Fruit fly (Drosophila melanogaster): Measurements from ENCODE around the gene Grip.

Grip gene

dm6 chrX:5923124-5923523 is 43.0 kb upstream of the Grip start (continued):
- TF ChIP-seq MESR4 (GFP tag; optimal IDR thresholded peaks at IDR 0.05): no peak
- TF ChIP-seq CG30403 (GFP tag; optimal IDR thresholded peaks at IDR 0.05): peak; percentile 34
- peak; percentile 17 for TF ChIP-seq Hmr (GFP tag; optimal IDR thresholded peaks at IDR 0.05)
- peak; percentile 13 for TF ChIP-seq caup (GFP tag; optimal IDR thresholded peaks at IDR 0.05; ENCODE audit: severe bottlenecking)
- 0 out of 3 replicates have a peak, but pooled peaks have one; percentile 37 for TF ChIP-seq otp (GFP tag; IDR thresholded peaks at IDR 0.05)
- TF ChIP-seq hb (GFP tag; IDR thresholded peaks at IDR 0.05; ENCODE audit: partially characterized antibody): peak; percentile 44; the same call in 1 of the 3 replicates
- 0 out of 3 replicates have a peak, but pooled peaks have one; percentile 10 for TF ChIP-seq dysf (GFP tag; IDR thresholded peaks at IDR 0.05)
- 0 out of 3 replicates have a peak, but pooled peaks have one; percentile 5 for TF ChIP-seq ase (GFP tag; IDR thresholded peaks at IDR 0.05)
- TF ChIP-seq mam (GFP tag; optimal IDR thresholded peaks at IDR 0.05): peak; percentile 53
- peak; percentile 7 for TF ChIP-seq nmo (GFP tag; optimal IDR thresholded peaks at IDR 0.05)
- peak; percentile 86 for TF ChIP-seq sens (GFP tag)
- peak; percentile 8 for TF ChIP-seq CG7786 (GFP tag; optimal IDR thresholded peaks at IDR 0.05)
- TF ChIP-seq CG12219 (GFP tag; optimal IDR thresholded peaks at IDR 0.05): no peak
- peak; percentile 45; the same call in 1 of the 2 replicates for TF ChIP-seq CG14014 (GFP tag; IDR thresholded peaks at IDR 0.05)
- no peak for TF ChIP-seq CG15696 (tag; optimal IDR thresholded peaks at IDR 0.05)
- TF ChIP-seq Dip3 (GFP tag; optimal IDR thresholded peaks at IDR 0.05): peak; percentile 13
- peak; percentile 35 for TF ChIP-seq Xbp1 (GFP tag; optimal IDR thresholded peaks at IDR 0.05)
- peak; percentile 17 for TF ChIP-seq CG4424 (GFP tag; optimal IDR thresholded peaks at IDR 0.05)
- TF ChIP-seq CG4360 (GFP tag; IDR thresholded peaks at IDR 0.05): no peak
- no peak for TF ChIP-seq CG12299 (tag; optimal IDR thresholded peaks at IDR 0.05)
- TF ChIP-seq pros (GFP tag; optimal IDR thresholded peaks at IDR 0.05): no peak
- TF ChIP-seq Optix (GFP tag; IDR thresholded peaks at IDR 0.05): 0 out of 3 replicates have a peak, but pooled peaks have one; percentile 21
- TF ChIP-seq CG32772 (GFP tag; IDR thresholded peaks at IDR 0.05): no peak
- TF ChIP-seq CG16813 (GFP tag; IDR thresholded peaks at IDR 0.05; ENCODE audit: partially characterized antibody): peak; percentile 33; the same call in 1 of the 3 replicates
- no peak for TF ChIP-seq CG4854 (GFP tag; optimal IDR thresholded peaks at IDR 0.05)
- no peak for TF ChIP-seq CG8290 (GFP tag; optimal IDR thresholded peaks at IDR 0.05)
- TF ChIP-seq CG8290 (tag; optimal IDR thresholded peaks at IDR 0.05): peak in 1 of 2 experiments; percentile 29
- TF ChIP-seq HLH3B (GFP tag; IDR thresholded peaks at IDR 0.05): peak; percentile 42; the same call in 1 of the 2 replicates
- TF ChIP-seq vnd (GFP tag; IDR thresholded peaks at IDR 0.05; ENCODE audit: partially characterized antibody): 0 out of 3 replicates have a peak, but pooled peaks have one; percentile 30
- peak; percentile 74 for TF ChIP-seq D19B (GFP tag; optimal IDR thresholded peaks at IDR 0.05)
- no peak for TF ChIP-seq CG5245 (GFP tag; optimal IDR thresholded peaks at IDR 0.05)
- TF ChIP-seq CG4404 (GFP tag; IDR thresholded peaks at IDR 0.05): no peak
- peak; percentile 53; the same call in 1 of the 2 replicates for TF ChIP-seq Ptx1 (GFP tag; IDR thresholded peaks at IDR 0.05)
- peak; percentile 44 for TF ChIP-seq lmd (GFP tag; IDR thresholded peaks at IDR 0.05)
- peak; percentile 55 for TF ChIP-seq sisA (GFP tag; IDR thresholded peaks at IDR 0.05)
- TF ChIP-seq gem (tag; optimal IDR thresholded peaks at IDR 0.05): peak; percentile 55
- peak; percentile 8 for TF ChIP-seq Fer3 (tag; optimal IDR thresholded peaks at IDR 0.05)
- peak; percentile 32 for TF ChIP-seq lbe (GFP tag; optimal IDR thresholded peaks at IDR 0.05)
- TF ChIP-seq cato (GFP tag; optimal IDR thresholded peaks at IDR 0.05; ENCODE audit: borderline replicate concordance): no peak
- TF ChIP-seq E2f1 (GFP tag; IDR thresholded peaks at IDR 0.05): 0 out of 2 replicates have a peak, but pooled peaks have one; percentile 9
- no peak for TF ChIP-seq CG2129 (GFP tag; IDR thresholded peaks at IDR 0.05; ENCODE audit: partially characterized antibody)
- peak; percentile 27 for TF ChIP-seq lab (GFP tag; optimal IDR thresholded peaks at IDR 0.05)
- TF ChIP-seq CG9437 (GFP tag; optimal IDR thresholded peaks at IDR 0.05): no peak
- peak; percentile 39 for TF ChIP-seq CG18599 (GFP tag; optimal IDR thresholded peaks at IDR 0.05)
- TF ChIP-seq MTF-1 (GFP tag; optimal IDR thresholded peaks at IDR 0.05; ENCODE audit: borderline replicate concordance): no peak
